Worm (Caenorhabditis elegans): Measurements from ENCODE around the gene F47E1.20.

DNA sequence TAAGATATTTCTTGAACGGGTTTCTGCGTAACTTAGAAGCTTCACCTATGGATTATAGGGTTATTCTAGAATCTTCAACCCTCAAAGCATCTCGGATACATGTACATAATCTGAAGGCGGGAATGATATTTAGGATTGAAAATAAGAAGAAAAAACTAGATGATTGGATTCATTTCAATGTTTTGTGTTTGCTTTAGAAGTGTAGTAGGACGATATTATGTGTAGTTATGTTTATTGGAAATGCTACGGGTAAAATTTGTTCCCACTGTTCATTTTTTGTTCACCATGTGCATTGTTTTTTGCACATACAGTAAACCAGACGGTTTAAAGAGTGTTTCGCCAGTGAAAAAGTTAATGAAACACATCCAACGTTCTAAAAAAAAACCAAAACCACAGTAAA is 37.3 kb upstream of the F47E1.20 start:
- no peak for TF ChIP-seq hmbx-1 (tag; optimal IDR thresholded peaks at IDR 0.05)
- no peak for TF ChIP-seq hmg-4 (GFP tag; optimal IDR thresholded peaks at IDR 0.05)
- TF ChIP-seq tbx-37 (GFP tag; conservative IDR thresholded peaks at IDR 0.05), result no peak
- TF ChIP-seq ama-1 (optimal IDR thresholded peaks at IDR 0.05), result no peak
- no peak for TF ChIP-seq aly-1 (tag; optimal IDR thresholded peaks at IDR 0.05)
- no peak for TF ChIP-seq ceh-13 (GFP tag; optimal IDR thresholded peaks at IDR 0.05)
- no peak for TF ChIP-seq flt-1 (GFP tag; IDR thresholded peaks at IDR 0.05)
- TF ChIP-seq B0310.2 (tag; optimal IDR thresholded peaks at IDR 0.05), result no peak
- TF ChIP-seq hnd-1 (tag; optimal IDR thresholded peaks at IDR 0.05), result no peak
- no peak for TF ChIP-seq F13C5.2 (tag; optimal IDR thresholded peaks at IDR 0.05)
- TF ChIP-seq ets-7 (tag; optimal IDR thresholded peaks at IDR 0.05), result no peak
